Fruit fly (Drosophila melanogaster) whole organism: ENCODE data around the gene Svil.

Source experiments
- CG8478 ChIP-seq: fragments of >200 bp; optimal IDR thresholded peaks from 2 replicates; lab custom pipeline; 2018; ENCODE audit warnings: inconsistent platforms
- Dll ChIP-seq: fragments of >200 bp; optimal IDR thresholded peaks from 2 replicates; lab custom pipeline; 2017
- EcR ChIP-seq, 2 experiments: fragments of >200 bp; optimal IDR thresholded peaks; 2 replicates each; lab custom pipeline; 2017; ENCODE audit warnings: missing biosample characterization in 2 of 2, missing genetic modification characterization in 2 of 2, missing genetic modification reagents in 2 of 2
- pan ChIP-seq: fragments of >200 bp; optimal IDR thresholded peaks from 2 replicates; lab custom pipeline; 2017
- psq ChIP-seq: fragments of >200 bp; optimal IDR thresholded peaks from 2 replicates; lab custom pipeline; 2017
- usp ChIP-seq: fragments of >200 bp; optimal IDR thresholded peaks from 2 replicates; lab custom pipeline; 2017; ENCODE audit warnings: missing biosample characterization, missing genetic modification characterization, mixed read lengths

Svil gene

dm6 chr3L:2410869-2411268 is 33.4 kb downstream of the Svil start:
- TF ChIP-seq Dll (lab: Kevin White, UChicago) = no peak
- TF ChIP-seq pan (lab: Kevin White, UChicago) = no peak
- TF ChIP-seq CG8478 (lab: Kevin White, UChicago) = no peak
- TF ChIP-seq EcR (GFP tag; optimal IDR thresholded peaks at IDR 0.05; lab: Kevin White, UChicago) = no peak
- no peak for TF ChIP-seq usp (GFP tag; lab: Kevin White, UChicago)
- TF ChIP-seq psq (lab: Kevin White, UChicago) = no peak

- no peak for TF ChIP-seq usp (GFP tag; lab: Kevin White, UChicago)
- no peak for TF ChIP-seq EcR (GFP tag; optimal IDR thresholded peaks at IDR 0.05; lab: Kevin White, UChicago)
- no peak for TF ChIP-seq Dll (lab: Kevin White, UChicago)
- TF ChIP-seq CG8478 (lab: Kevin White, UChicago) = no peak
- TF ChIP-seq psq (lab: Kevin White, UChicago) = no peak
- no peak for TF ChIP-seq pan (lab: Kevin White, UChicago)
These were observed 34.2 kb downstream of the Svil start for dm6 chr3L:2411564-2412080.

- TF ChIP-seq pan (lab: Kevin White, UChicago) = no peak
- no peak for TF ChIP-seq EcR (GFP tag; optimal IDR thresholded peaks at IDR 0.05; lab: Kevin White, UChicago)
- no peak for TF ChIP-seq Dll (lab: Kevin White, UChicago)
- TF ChIP-seq CG8478 (lab: Kevin White, UChicago) = no peak
- no peak for TF ChIP-seq usp (GFP tag; lab: Kevin White, UChicago)
- no peak for TF ChIP-seq psq (lab: Kevin White, UChicago)
These were observed 37.4 kb downstream of the Svil start for dm6 chr3L:2414876-2415275.

dm6 chr3L:2417399-2418040 is 40.1 kb downstream of the Svil start:
- no peak for TF ChIP-seq psq (lab: Kevin White, UChicago)
- peak; percentile 31 for TF ChIP-seq pan (lab: Kevin White, UChicago)

- TF ChIP-seq CG8478 (lab: Kevin White, UChicago) (no peak), EcR (GFP tag; optimal IDR thresholded peaks at IDR 0.05; lab: Kevin White, UChicago) (no peak), pan (lab: Kevin White, UChicago) (no peak), usp (GFP tag; lab: Kevin White, UChicago) (no peak), Dll (lab: Kevin White, UChicago) (no peak), psq (lab: Kevin White, UChicago) (no peak)
These were observed 41.3 kb downstream of the Svil start for dm6 chr3L:2418769-2419168.

dm6 chr3L:2421138-2421537 is 43.7 kb downstream of the Svil start:
- TF ChIP-seq usp (GFP tag; lab: Kevin White, UChicago) = no peak
- no peak for TF ChIP-seq Dll (lab: Kevin White, UChicago)
- no peak for TF ChIP-seq psq (lab: Kevin White, UChicago)
- no peak for TF ChIP-seq CG8478 (lab: Kevin White, UChicago)
- TF ChIP-seq pan (lab: Kevin White, UChicago) = no peak
- no peak for TF ChIP-seq EcR (GFP tag; optimal IDR thresholded peaks at IDR 0.05; lab: Kevin White, UChicago)

- TF ChIP-seq pan (lab: Kevin White, UChicago) = no peak
- TF ChIP-seq EcR (GFP tag; optimal IDR thresholded peaks at IDR 0.05; lab: Kevin White, UChicago) = no peak
- no peak for TF ChIP-seq usp (GFP tag; lab: Kevin White, UChicago)
- no peak for TF ChIP-seq CG8478 (lab: Kevin White, UChicago)
- TF ChIP-seq psq (lab: Kevin White, UChicago) = no peak
- TF ChIP-seq Dll (lab: Kevin White, UChicago) = no peak
These were observed 45.3 kb downstream of the Svil start for dm6 chr3L:2422763-2423162.

- TF ChIP-seq Dll (lab: Kevin White, UChicago) (no peak), usp (GFP tag; lab: Kevin White, UChicago) (no peak), psq (lab: Kevin White, UChicago) (no peak), EcR (GFP tag; optimal IDR thresholded peaks at IDR 0.05; lab: Kevin White, UChicago) (no peak), CG8478 (lab: Kevin White, UChicago) (no peak), pan (lab: Kevin White, UChicago) (no peak)
These were observed 46.1 kb downstream of the Svil start for dm6 chr3L:2423572-2423971.

dm6 chr3L:2424094-2424493 is 46.6 kb downstream of the Svil start:
- no peak for TF ChIP-seq EcR (GFP tag; optimal IDR thresholded peaks at IDR 0.05; lab: Kevin White, UChicago)
- TF ChIP-seq psq (lab: Kevin White, UChicago) = no peak
- TF ChIP-seq CG8478 (lab: Kevin White, UChicago) = no peak
- TF ChIP-seq pan (lab: Kevin White, UChicago) = no peak
- no peak for TF ChIP-seq Dll (lab: Kevin White, UChicago)
- no peak for TF ChIP-seq usp (GFP tag; lab: Kevin White, UChicago)

- TF ChIP-seq usp (GFP tag; lab: Kevin White, UChicago) = no peak
- TF ChIP-seq EcR (GFP tag; optimal IDR thresholded peaks at IDR 0.05; lab: Kevin White, UChicago) = no peak
- TF ChIP-seq pan (lab: Kevin White, UChicago) = no peak
- TF ChIP-seq CG8478 (lab: Kevin White, UChicago) = no peak
- TF ChIP-seq Dll (lab: Kevin White, UChicago) = no peak
- TF ChIP-seq psq (lab: Kevin White, UChicago) = no peak
These were observed 48.2 kb downstream of the Svil start for dm6 chr3L:2425687-2426086.

- TF ChIP-seq pan (lab: Kevin White, UChicago) (no peak), CG8478 (lab: Kevin White, UChicago) (no peak), EcR (GFP tag; optimal IDR thresholded peaks at IDR 0.05; lab: Kevin White, UChicago) (no peak), psq (lab: Kevin White, UChicago) (no peak), Dll (lab: Kevin White, UChicago) (no peak), usp (GFP tag; lab: Kevin White, UChicago) (no peak)
These were observed 49.0 kb downstream of the Svil start for dm6 chr3L:2426407-2426951.
